Worm (Caenorhabditis elegans): ENCODE results near the gene srz-83.
A peak's percentile ranks its signal among the peaks of the same experiment; 100 is the strongest.

Gene srz-83

ce11 chrIV:3519352-3519751 lies 15.1 kb downstream of the srz-83 start (continued):
- TF ChIP-seq F16B12.6 (tag; optimal IDR thresholded peaks at IDR 0.05) (peak; percentile 4), nhr-20 (tag; optimal IDR thresholded peaks at IDR 0.05) (no peak), pax-3 (tag; optimal IDR thresholded peaks at IDR 0.05) (no peak), dsc-1 (tag; optimal IDR thresholded peaks at IDR 0.05) (peak; percentile 33), nhr-76 (tag; optimal IDR thresholded peaks at IDR 0.05) (no peak), C04F5.9 (tag; optimal IDR thresholded peaks at IDR 0.05) (no peak), ets-5 (GFP tag; IDR thresholded peaks at IDR 0.05) (no peak), nhr-12 (tag; optimal IDR thresholded peaks at IDR 0.05) (no peak), fkh-8 (tag; optimal IDR thresholded peaks at IDR 0.05) (peak; percentile 8), isw-1 (GFP tag; IDR thresholded peaks at IDR 0.05) (peak; percentile 54), lin-14 (GFP tag; optimal IDR thresholded peaks at IDR 0.05) (peak; percentile 84), ztf-11 (tag; optimal IDR thresholded peaks at IDR 0.05) (peak in 1 of 2 experiments; percentile 35), alr-1 (tag; optimal IDR thresholded peaks at IDR 0.05; ENCODE audit: borderline replicate concordance) (no peak), tbx-2 (tag; optimal IDR thresholded peaks at IDR 0.05) (peak; percentile 63), nhr-28 (tag; optimal IDR thresholded peaks at IDR 0.05) (no peak), lir-3 (tag; optimal IDR thresholded peaks at IDR 0.05; ENCODE audit: poor library complexity) (no peak), unc-98 (GFP tag; IDR thresholded peaks at IDR 0.05) (no peak), lin-13 (GFP tag; optimal IDR thresholded peaks at IDR 0.05) (peak; percentile 3), elt-3 (tag; optimal IDR thresholded peaks at IDR 0.05) (no peak), lsy-2 (tag; optimal IDR thresholded peaks at IDR 0.05) (peak; percentile 31 to 60), ceh-8 (GFP tag; optimal IDR thresholded peaks at IDR 0.05) (peak; percentile 0), snu-23 (GFP tag; optimal IDR thresholded peaks at IDR 0.05) (peak; percentile 60), fos-1 (tag; optimal IDR thresholded peaks at IDR 0.05) (no peak), C34B4.2 (tag; optimal IDR thresholded peaks at IDR 0.05) (no peak), fkh-4 (tag; optimal IDR thresholded peaks at IDR 0.05; ENCODE audit: borderline replicate concordance) (no peak), irx-1 (tag; optimal IDR thresholded peaks at IDR 0.05) (no peak), unc-130 (tag; optimal IDR thresholded peaks at IDR 0.05) (no peak), mab-9 (GFP tag; IDR thresholded peaks at IDR 0.05) (no peak), sup-37 (GFP tag; optimal IDR thresholded peaks at IDR 0.05) (no peak), efl-1 (optimal IDR thresholded peaks at IDR 0.05) (peak; percentile 76 to 91), efl-1 (GFP tag; optimal IDR thresholded peaks at IDR 0.05 in 1 of 2) (peak; percentile 26 to 89), mep-1 (tag; optimal IDR thresholded peaks at IDR 0.05) (no peak), nhr-77 (tag; optimal IDR thresholded peaks at IDR 0.05) (no peak), unc-30 (tag; optimal IDR thresholded peaks at IDR 0.05) (no peak), mdl-1 (tag; optimal IDR thresholded peaks at IDR 0.05) (peak in 1 of 2 experiments; percentile 41), jun-1 (tag; optimal IDR thresholded peaks at IDR 0.05) (no peak), efl-3 (GFP tag; optimal IDR thresholded peaks at IDR 0.05) (no peak), ces-1 (GFP tag; optimal IDR thresholded peaks at IDR 0.05) (no peak), tlp-1 (tag; optimal IDR thresholded peaks at IDR 0.05) (no peak), rnt-1 (tag; optimal IDR thresholded peaks at IDR 0.05) (no peak), pag-3 (tag; optimal IDR thresholded peaks at IDR 0.05; ENCODE audit: borderline replicate concordance, insufficient read depth) (no peak), xbp-1 (tag; optimal IDR thresholded peaks at IDR 0.05) (peak; percentile 48), elt-2 (tag; optimal IDR thresholded peaks at IDR 0.05) (no peak), zag-1 (tag; optimal IDR thresholded peaks at IDR 0.05) (no peak), ceh-90 (tag; optimal IDR thresholded peaks at IDR 0.05) (no peak), nhr-47 (tag; optimal IDR thresholded peaks at IDR 0.05) (peak; percentile 74), ceh-63 (GFP tag; optimal IDR thresholded peaks at IDR 0.05) (no peak), hpl-2 (GFP tag; optimal IDR thresholded peaks at IDR 0.05) (no peak), mef-2 (tag; optimal IDR thresholded peaks at IDR 0.05) (no peak), pqm-1 (tag; optimal IDR thresholded peaks at IDR 0.05) (no peak), unc-62 (GFP tag; optimal IDR thresholded peaks at IDR 0.05) (no peak), nhr-19 (GFP tag; conservative IDR thresholded peaks at IDR 0.05) (peak; percentile 32), ceh-88 (GFP tag; IDR thresholded peaks at IDR 0.05) (no peak), lin-15B (tag; optimal IDR thresholded peaks at IDR 0.05) (no peak)
